Fruit fly (Drosophila melanogaster) whole organism, prepupa: ENCODE results near the gene CG13002.

ENCODE experiments used
- CG10631 ChIP-seq: fragments of 200-800 bp; sonication (Bioruptor generic); optimal IDR thresholded peaks from 2 replicates; lab custom pipeline; 2016; ENCODE audit warnings: missing biosample characterization, missing genetic modification characterization
- CG10669 ChIP-seq: fragments of 200-800 bp; sonication (Bioruptor generic); optimal IDR thresholded peaks from 3 replicates; lab custom pipeline; 2018; ENCODE audit warnings: missing biosample characterization, mild to moderate bottlenecking, missing genetic modification characterization, moderate library complexity
- CG11294 ChIP-seq: fragments of 200-800 bp; sonication (Bioruptor generic); IDR thresholded peaks from 2 replicates; pipeline ENCODE4 v1.3.6; 2022; ENCODE audit warnings: missing biosample characterization, missing genetic modification characterization
- CG15336 ChIP-seq: fragments of 200-800 bp; sonication (Bioruptor generic); IDR thresholded peaks from 2 replicates; pipeline ENCODE4 v1.3.6; 2022; ENCODE audit warnings: missing biosample characterization, missing genetic modification characterization
- CG6276 ChIP-seq: fragments of 200-800 bp; sonication (Bioruptor generic); optimal IDR thresholded peaks from 2 replicates; lab custom pipeline; 2017; ENCODE audit warnings: missing biosample characterization, mild to moderate bottlenecking, missing genetic modification characterization
- OdsH ChIP-seq: fragments of 200-800 bp; sonication (Bioruptor generic); optimal IDR thresholded peaks from 3 replicates; lab custom pipeline; 2016; ENCODE audit warnings: missing biosample characterization, missing genetic modification characterization
- fd59A ChIP-seq: fragments of 200-800 bp; sonication (Bioruptor generic); optimal IDR thresholded peaks from 2 replicates; lab custom pipeline; 2017; ENCODE audit warnings: missing biosample characterization, mild to moderate bottlenecking, missing genetic modification characterization, missing genetic modification reagents
- spab ChIP-seq: fragments of 200-800 bp; sonication (Bioruptor generic); optimal IDR thresholded peaks from 2 replicates; lab custom pipeline; 2017; ENCODE audit warnings: missing biosample characterization, mild to moderate bottlenecking, missing genetic modification characterization, missing genetic modification reagents
- ss ChIP-seq, 2 experiments: fragments of 200-800 bp; sonication (Bioruptor generic); optimal IDR thresholded peaks; 2 replicates in 1 of 2; 3 replicates in 1 of 2; lab custom pipeline; 2017 to 2018; ENCODE audit warnings: mild to moderate bottlenecking in 2 of 2, missing biosample characterization in 2 of 2, missing genetic modification characterization in 2 of 2, moderate library complexity in 1 of 2

DNA sequence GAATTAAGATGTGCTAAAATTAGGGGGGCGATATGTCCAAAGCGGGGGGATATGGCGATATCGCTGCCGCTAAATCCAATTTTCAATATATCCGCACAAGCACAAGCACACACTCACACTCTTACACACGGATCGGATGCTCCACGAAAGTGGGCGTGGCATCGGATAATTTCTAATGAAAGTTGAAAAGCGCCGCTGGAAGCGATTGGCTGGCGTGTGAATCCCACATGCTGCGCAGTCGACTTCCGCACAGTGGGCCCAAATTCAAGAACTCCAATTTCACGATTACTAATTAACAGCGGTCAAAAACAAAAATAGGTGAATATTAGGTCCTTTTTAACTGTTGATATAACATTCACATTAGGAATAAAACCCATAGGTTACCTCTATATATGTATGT, 22.4 kb downstream of the CG13002 start:
- no peak for TF ChIP-seq OdsH
- no peak for TF ChIP-seq CG11294 (GFP tag; lab: Robert Waterston, UW)
- TF ChIP-seq CG10631 = no peak
- no peak for TF ChIP-seq CG6276 (GFP tag; lab: Kevin White, UChicago)
- TF ChIP-seq fd59A = no peak
- no peak for TF ChIP-seq CG15336 (GFP tag; lab: Robert Waterston, UW)
- no peak for TF ChIP-seq CG10669 (GFP tag; lab: Kevin White, UChicago)
- no peak for TF ChIP-seq ss (GFP tag; optimal IDR thresholded peaks at IDR 0.05; lab: Kevin White, UChicago)
- no peak for TF ChIP-seq spab
